Worm (Caenorhabditis elegans) whole organism, L4 larva: ENCODE results near the gene H01G02.3.

Source experiments
- F10B5.3 ChIP-seq: sonication (generic microtip); optimal IDR thresholded peaks from 2 replicates; lab custom pipeline; 2016; ENCODE audit warnings: mild to moderate bottlenecking, missing genetic modification characterization, missing compliant biosample characterization
- F26F4.8 ChIP-seq: fragments of 200-800 bp; sonication (Bioruptor generic); conservative IDR thresholded peaks from 2 replicates; pipeline ENCODE4 v1.3.6; 2022; ENCODE audit warnings: missing genetic modification characterization, missing compliant biosample characterization
- F44E2.7 ChIP-seq: fragments of 200-800 bp; sonication (Bioruptor generic); IDR thresholded peaks from 2 replicates; pipeline ENCODE4 v2.1.2; 2022; ENCODE audit warnings: missing genetic modification characterization, missing compliant biosample characterization
- T20F7.1 ChIP-seq: fragments of 200-800 bp; sonication (Bioruptor generic); optimal IDR thresholded peaks from 2 replicates; lab custom pipeline; 2018; ENCODE audit warnings: mild to moderate bottlenecking, missing genetic modification characterization, missing compliant biosample characterization
- Y105C5A.15 ChIP-seq: fragments of 200-800 bp; sonication (Bioruptor generic); IDR thresholded peaks from 2 replicates; pipeline ENCODE4 v1.3.6; 2022; ENCODE audit warnings: missing genetic modification characterization, missing compliant biosample characterization
- Y5F2A.4 ChIP-seq: fragments of 200-800 bp; sonication (Bioruptor generic); optimal IDR thresholded peaks from 2 replicates; lab custom pipeline; 2018; ENCODE audit warnings: mild to moderate bottlenecking, missing genetic modification characterization, missing compliant biosample characterization
- ama-1 ChIP-seq: fragments of 150-350 bp; optimal IDR thresholded peaks from 2 replicates; lab custom pipeline; 2014; ENCODE audit warnings: inconsistent platforms, mixed read lengths
- arid-1 ChIP-seq: fragments of 200-800 bp; sonication (Bioruptor generic); conservative IDR thresholded peaks from 2 replicates; pipeline ENCODE4 v1.3.6; 2022; ENCODE audit warnings: missing genetic modification reagents, missing genetic modification characterization, missing compliant biosample characterization
- ceh-20 ChIP-seq: fragments of 200-800 bp; sonication (Bioruptor generic); IDR thresholded peaks from 2 replicates; pipeline ENCODE4 v1.3.6; 2022; ENCODE audit warnings: missing genetic modification reagents, missing genetic modification characterization, missing compliant biosample characterization
- ceh-32 ChIP-seq: sonication (generic microtip); optimal IDR thresholded peaks from 2 replicates; lab custom pipeline; 2016; ENCODE audit warnings: mild to moderate bottlenecking, missing genetic modification characterization, missing compliant biosample characterization; ENCODE audit not compliant: poor library complexity
- ceh-62 ChIP-seq: sonication (generic microtip); optimal IDR thresholded peaks from 2 replicates; lab custom pipeline; 2017; ENCODE audit warnings: missing biosample characterization, missing genetic modification characterization
- ceh-82 ChIP-seq: sonication (generic microtip); optimal IDR thresholded peaks from 2 replicates; lab custom pipeline; 2017; ENCODE audit warnings: missing biosample characterization, missing genetic modification characterization
- ctbp-1 ChIP-seq: fragments of 200-800 bp; sonication (Bioruptor generic); IDR thresholded peaks from 2 replicates; pipeline ENCODE4 v1.3.6; 2022; ENCODE audit warnings: missing genetic modification reagents, missing genetic modification characterization, missing compliant biosample characterization
- daf-19 ChIP-seq: fragments of 200-800 bp; sonication (Bioruptor generic); conservative IDR thresholded peaks from 2 replicates; pipeline ENCODE4 v1.3.6; 2022; ENCODE audit warnings: missing genetic modification characterization, missing compliant biosample characterization
- dmd-8 ChIP-seq: fragments of 200-800 bp; sonication (Bioruptor generic); IDR thresholded peaks from 2 replicates; pipeline ENCODE4 v1.3.6; 2022; ENCODE audit warnings: missing genetic modification characterization, missing compliant biosample characterization
- duxl-1 ChIP-seq: sonication (generic microtip); optimal IDR thresholded peaks from 2 replicates; lab custom pipeline; 2016; ENCODE audit warnings: mild to moderate bottlenecking, missing genetic modification characterization, moderate library complexity, missing compliant biosample characterization; ENCODE audit not compliant: poor library complexity
- fos-1 ChIP-seq: fragments of 150-350 bp; optimal IDR thresholded peaks from 2 replicates; lab custom pipeline; 2014; ENCODE audit warnings: missing biosample characterization, missing genetic modification characterization
- hlh-11 ChIP-seq: fragments of 200-800 bp; sonication (Bioruptor generic); optimal IDR thresholded peaks from 2 replicates; lab custom pipeline; 2018; ENCODE audit warnings: mild to moderate bottlenecking, missing genetic modification characterization, missing compliant biosample characterization
- lin-1 ChIP-seq: fragments of 200-800 bp; sonication (Bioruptor generic); IDR thresholded peaks from 2 replicates; pipeline ENCODE4 v1.3.6; 2022; ENCODE audit warnings: missing genetic modification reagents, missing genetic modification characterization, missing compliant biosample characterization
- lin-13 ChIP-seq: fragments of 150-350 bp; optimal IDR thresholded peaks from 2 replicates; lab custom pipeline; 2014; ENCODE audit warnings: missing biosample characterization, missing genetic modification reagents, missing genetic modification characterization
- lin-29 ChIP-seq: fragments of 200-800 bp; sonication (Bioruptor generic); IDR thresholded peaks from 2 replicates; pipeline ENCODE4 v1.3.6; 2022; ENCODE audit warnings: missing genetic modification reagents, missing genetic modification characterization, missing compliant biosample characterization
- lin-38 ChIP-seq: fragments of 200-800 bp; sonication (Bioruptor generic); IDR thresholded peaks from 2 replicates; pipeline ENCODE4 v1.3.6; 2022; ENCODE audit warnings: missing genetic modification reagents, missing genetic modification characterization, missing compliant biosample characterization
- madf-5 ChIP-seq, 2 experiments: fragments of 200-800 bp; sonication (Bioruptor generic); IDR thresholded peaks; 2 replicates each; pipeline ENCODE4 v1.3.6; 2022; ENCODE audit warnings: missing compliant biosample characterization in 2 of 2, missing genetic modification characterization in 2 of 2
- mdl-1 ChIP-seq, 2 experiments: fragments of 150-350 bp in 1 of 2; sonication (generic microtip) in 1 of 2; optimal IDR thresholded peaks; 2 replicates each; lab custom pipeline; 2014 to 2017; ENCODE audit warnings: missing biosample characterization in 2 of 2, missing genetic modification characterization in 2 of 2
- mes-2 ChIP-seq: sonication (generic microtip); optimal IDR thresholded peaks from 2 replicates; lab custom pipeline; 2016; ENCODE audit warnings: missing genotype, mild to moderate bottlenecking, missing genetic modification characterization, missing compliant biosample characterization; ENCODE audit not compliant: poor library complexity, severe bottlenecking
- nhr-10 ChIP-seq: fragments of 150-350 bp; optimal IDR thresholded peaks from 2 replicates; lab custom pipeline; 2014; ENCODE audit warnings: missing biosample characterization, missing genetic modification characterization
- nhr-102 ChIP-seq: sonication (generic microtip); optimal IDR thresholded peaks from 2 replicates; lab custom pipeline; 2016; ENCODE audit warnings: mild to moderate bottlenecking, missing genetic modification characterization, moderate library complexity, missing compliant biosample characterization
- nhr-111 ChIP-seq: fragments of 200-800 bp; sonication (Bioruptor generic); optimal IDR thresholded peaks from 2 replicates; lab custom pipeline; 2018; ENCODE audit warnings: mild to moderate bottlenecking, missing genetic modification characterization, missing compliant biosample characterization
- nhr-237 ChIP-seq: sonication (generic microtip); optimal IDR thresholded peaks from 2 replicates; lab custom pipeline; 2017; ENCODE audit warnings: missing biosample characterization, missing genetic modification characterization
- nhr-25 ChIP-seq: sonication (generic microtip); optimal IDR thresholded peaks from 2 replicates; lab custom pipeline; 2017; ENCODE audit warnings: missing genetic modification characterization, mild to moderate bottlenecking, missing compliant biosample characterization, antibody characterized with exemption, moderate library complexity, borderline replicate concordance; ENCODE audit not compliant: insufficient read depth
- nhr-41 ChIP-seq: fragments of 200-800 bp; sonication (Bioruptor generic); IDR thresholded peaks from 2 replicates; pipeline ENCODE4 v1.3.6; 2022; ENCODE audit warnings: missing genetic modification reagents, missing genetic modification characterization, missing compliant biosample characterization
- nhr-42 ChIP-seq: fragments of 200-800 bp; sonication (Bioruptor generic); IDR thresholded peaks from 2 replicates; pipeline ENCODE4 v1.3.6; 2022; ENCODE audit warnings: missing genetic modification characterization, missing compliant biosample characterization
- nhr-48 ChIP-seq: sonication (generic microtip); optimal IDR thresholded peaks from 2 replicates; lab custom pipeline; 2016; ENCODE audit warnings: mild to moderate bottlenecking, missing genetic modification characterization, missing compliant biosample characterization
- nhr-77 ChIP-seq: fragments of 150-350 bp; optimal IDR thresholded peaks from 2 replicates; lab custom pipeline; 2014; ENCODE audit warnings: missing biosample characterization, missing genetic modification characterization
- pha-4 ChIP-seq, 2 experiments: fragments of 150-350 bp in 1 of 2; fragments of 200-800 bp in 1 of 2; sonication (Bioruptor generic) in 1 of 2; IDR thresholded peaks in 1 of 2; optimal IDR thresholded peaks in 1 of 2; 2 replicates each; pipeline versions ENCODE4 v1.3.6 to Lab custom; 2014 to 2022; ENCODE audit warnings: missing genetic modification characterization in 2 of 2, missing genetic modification reagents in 2 of 2, missing biosample characterization in 1 of 2, missing compliant biosample characterization in 1 of 2
- rbr-2 ChIP-seq: sonication (generic microtip); optimal IDR thresholded peaks from 2 replicates; lab custom pipeline; 2016; ENCODE audit warnings: missing genotype, missing genetic modification characterization, missing compliant biosample characterization
- snpc-1.2 ChIP-seq: fragments of 200-800 bp; sonication (Bioruptor generic); IDR thresholded peaks from 2 replicates; pipeline ENCODE4 v1.3.6; 2022; ENCODE audit warnings: missing genetic modification reagents, missing genetic modification characterization, missing compliant biosample characterization
- snpc-4 ChIP-seq: fragments of 150-350 bp; optimal IDR thresholded peaks from 2 replicates; lab custom pipeline; 2014; ENCODE audit warnings: missing biosample characterization, missing genetic modification characterization
- spr-3 ChIP-seq: fragments of 200-800 bp; sonication (Bioruptor generic); optimal IDR thresholded peaks from 2 replicates; lab custom pipeline; 2018; ENCODE audit warnings: mild to moderate bottlenecking, missing genetic modification characterization, missing compliant biosample characterization
- unc-130 ChIP-seq: sonication (generic microtip); optimal IDR thresholded peaks from 2 replicates; lab custom pipeline; 2016; ENCODE audit warnings: missing genetic modification reagents, missing genetic modification characterization, missing compliant biosample characterization
- zfp-3 ChIP-seq: fragments of 200-800 bp; sonication (Bioruptor generic); conservative IDR thresholded peaks from 2 replicates; pipeline ENCODE4 v1.3.6; 2022; ENCODE audit warnings: missing genetic modification reagents, missing genetic modification characterization, missing compliant biosample characterization
- zip-2 ChIP-seq: fragments of 150-350 bp; optimal IDR thresholded peaks from 2 replicates; lab custom pipeline; 2014; ENCODE audit warnings: missing biosample characterization, missing genetic modification characterization
- ztf-11 ChIP-seq: fragments of 150-350 bp; optimal IDR thresholded peaks from 2 replicates; lab custom pipeline; 2014; ENCODE audit warnings: missing biosample characterization, missing genetic modification characterization
- ztf-7 ChIP-seq: fragments of 150-350 bp; optimal IDR thresholded peaks from 2 replicates; lab custom pipeline; 2014; ENCODE audit warnings: missing biosample characterization, missing genetic modification characterization

Gene H01G02.3

ce11 chrIV:11821591-11822361 lies 29.4 kb upstream of the H01G02.3 start, which contains the start of the genes par-5 and M117.3 (continued):
- TF ChIP-seq mes-2 (tag; lab: Kevin White, UChicago), result peak; percentile 63
- peak; percentile 48 for TF ChIP-seq nhr-48 (tag; lab: Kevin White, UChicago)
- peak; percentile 95 for TF ChIP-seq ctbp-1 (GFP tag; lab: Robert Waterston, UW)
- 0 out of 2 replicates have a peak, but pooled peaks have one; percentile 7 for TF ChIP-seq lin-29 (GFP tag; lab: Robert Waterston, UW)
- no peak for TF ChIP-seq spr-3 (GFP tag; lab: Kevin White, UChicago)
- no peak for TF ChIP-seq ceh-62
- TF ChIP-seq mdl-1 (tag; optimal IDR thresholded peaks at IDR 0.05; lab: Kevin White, UChicago), result peak; percentile 54 to 94
- TF ChIP-seq nhr-10 (tag; lab: Kevin White, UChicago), result no peak
- no peak for TF ChIP-seq nhr-111 (GFP tag; lab: Kevin White, UChicago)
- TF ChIP-seq ama-1 (lab: Kevin White, UChicago), result peak; percentile 51

- TF ChIP-seq arid-1 (GFP tag; lab: Robert Waterston, UW), result peak; percentile 22; the same call in 1 of the 2 replicates
- peak; percentile 39 for TF ChIP-seq T20F7.1 (GFP tag; lab: Kevin White, UChicago)
- TF ChIP-seq fos-1, result no peak
- TF ChIP-seq duxl-1 (tag; lab: Kevin White, UChicago), result peak; percentile 30
- TF ChIP-seq ama-1 (lab: Kevin White, UChicago), result peak; percentile 82
- TF ChIP-seq nhr-237 (tag; lab: Kevin White, UChicago), result no peak
- no peak for TF ChIP-seq dmd-8 (GFP tag; lab: Robert Waterston, UW)
- peak; percentile 47 for TF ChIP-seq lin-38 (GFP tag; lab: Robert Waterston, UW)
- peak; percentile 11 for TF ChIP-seq hlh-11
- TF ChIP-seq ceh-20 (GFP tag; lab: Robert Waterston, UW), result no peak
- TF ChIP-seq Y5F2A.4 (GFP tag; lab: Kevin White, UChicago), result peak; percentile 17
- no peak for TF ChIP-seq F26F4.8
- TF ChIP-seq ceh-82, result no peak
- peak; percentile 33; the same call in 1 of the 2 replicates for TF ChIP-seq lin-1 (GFP tag; lab: Robert Waterston, UW)
- TF ChIP-seq snpc-4, result no peak
- no peak for TF ChIP-seq F44E2.7 (GFP tag; lab: Robert Waterston, UW)
- TF ChIP-seq zip-2 (tag; lab: Kevin White, UChicago), result no peak
- no peak for TF ChIP-seq ceh-32
- 0 out of 4 replicates have a peak, but pooled peaks have one; percentile 4 to 13 for TF ChIP-seq madf-5 (GFP tag; IDR thresholded peaks at IDR 0.05; lab: Robert Waterston, UW)
- peak; percentile 31 for TF ChIP-seq mes-2 (tag; lab: Kevin White, UChicago)
- TF ChIP-seq nhr-42 (GFP tag; lab: Robert Waterston, UW), result no peak
- no peak for TF ChIP-seq nhr-25 (tag; lab: Kevin White, UChicago)
- no peak for TF ChIP-seq daf-19 (GFP tag; lab: Robert Waterston, UW)
- no peak for TF ChIP-seq ztf-11 (tag; lab: Kevin White, UChicago)
- TF ChIP-seq zfp-3 (GFP tag; lab: Robert Waterston, UW), result no peak; the same call in 1 of the 2 replicates
- TF ChIP-seq nhr-102 (tag; lab: Kevin White, UChicago), result no peak
- peak; percentile 3 for TF ChIP-seq unc-130 (GFP tag; lab: Kevin White, UChicago)
- peak; percentile 61 for TF ChIP-seq snpc-1.2 (GFP tag; lab: Robert Waterston, UW)
- no peak for TF ChIP-seq nhr-41
- 0 out of 2 replicates have a peak, but pooled peaks have one; percentile 44 for TF ChIP-seq Y105C5A.15
- TF ChIP-seq F10B5.3 (tag; lab: Kevin White, UChicago), result no peak
- TF ChIP-seq pha-4 (GFP tag; IDR thresholded peaks at IDR 0.05; lab: Robert Waterston, UW), result peak; percentile 13; the same call in 1 of the 2 replicates
- TF ChIP-seq pha-4 (tag; optimal IDR thresholded peaks at IDR 0.05; lab: Kevin White, UChicago), result no peak
- peak; percentile 44 for TF ChIP-seq lin-13 (GFP tag; lab: Kevin White, UChicago)
- TF ChIP-seq rbr-2 (tag; lab: Kevin White, UChicago), result peak; percentile 42
- no peak for TF ChIP-seq nhr-10 (tag; lab: Kevin White, UChicago)
- no peak for TF ChIP-seq ztf-7 (tag; lab: Kevin White, UChicago)
- no peak for TF ChIP-seq nhr-77
These were observed 27.9 kb upstream of the H01G02.3 start for ce11 chrIV:11820067-11820913.
